Fruit fly (Drosophila melanogaster) whole organism, prepupa: ENCODE data around the gene CG6432.

Experiments
- CG10669 ChIP-seq: fragments of 200-800 bp; sonication (Bioruptor generic); optimal IDR thresholded peaks from 3 replicates; lab custom pipeline; 2018; ENCODE audit warnings: missing biosample characterization, mild to moderate bottlenecking, missing genetic modification characterization, moderate library complexity
- CG11294 ChIP-seq: fragments of 200-800 bp; sonication (Bioruptor generic); IDR thresholded peaks from 2 replicates; pipeline ENCODE4 v1.3.6; 2022; ENCODE audit warnings: missing biosample characterization, missing genetic modification characterization
- CG11762 ChIP-seq: fragments of 200-800 bp; sonication (Bioruptor generic); optimal IDR thresholded peaks from 3 replicates; lab custom pipeline; 2016; ENCODE audit warnings: missing biosample characterization, missing genetic modification characterization; ENCODE audit not compliant: insufficient read depth
- CG11902 ChIP-seq: fragments of 200-800 bp; sonication (Bioruptor generic); optimal IDR thresholded peaks from 3 replicates; lab custom pipeline; 2016; ENCODE audit warnings: missing biosample characterization, missing genetic modification characterization
- CG15336 ChIP-seq: fragments of 200-800 bp; sonication (Bioruptor generic); IDR thresholded peaks from 2 replicates; pipeline ENCODE4 v1.3.6; 2022; ENCODE audit warnings: missing biosample characterization, missing genetic modification characterization
- CG1621 ChIP-seq: fragments of 200-800 bp; sonication (Bioruptor generic); optimal IDR thresholded peaks from 3 replicates; lab custom pipeline; 2018; ENCODE audit warnings: missing biosample characterization, mild to moderate bottlenecking, missing genetic modification characterization
- CG16779 ChIP-seq: fragments of 200-800 bp; sonication (Bioruptor generic); optimal IDR thresholded peaks from 3 replicates; lab custom pipeline; 2017; ENCODE audit warnings: missing biosample characterization, mild to moderate bottlenecking, missing genetic modification characterization
- CG3032 ChIP-seq: fragments of 200-800 bp; optimal IDR thresholded peaks from 2 replicates; lab custom pipeline; 2019; ENCODE audit warnings: missing biosample characterization, mild to moderate bottlenecking, missing genetic modification characterization, moderate library complexity
- CG31627 ChIP-seq: fragments of 200-800 bp; sonication (Bioruptor generic); optimal IDR thresholded peaks from 3 replicates; lab custom pipeline; 2016; ENCODE audit warnings: missing biosample characterization, missing genetic modification characterization
- CG32006 ChIP-seq: fragments of 200-800 bp; sonication (Bioruptor generic); optimal IDR thresholded peaks from 3 replicates; lab custom pipeline; 2017; ENCODE audit warnings: missing biosample characterization, mild to moderate bottlenecking, missing genetic modification characterization
- CG4318 ChIP-seq: fragments of 200-800 bp; sonication (Bioruptor generic); optimal IDR thresholded peaks from 3 replicates; lab custom pipeline; 2017; ENCODE audit warnings: missing biosample characterization, mild to moderate bottlenecking, missing genetic modification characterization
- CG6163 ChIP-seq: fragments of 200-800 bp; sonication (Bioruptor generic); IDR thresholded peaks from 3 replicates; pipeline ENCODE4 v1.3.6; 2022; ENCODE audit warnings: missing biosample characterization, missing genetic modification characterization
- CG6276 ChIP-seq: fragments of 200-800 bp; sonication (Bioruptor generic); optimal IDR thresholded peaks from 2 replicates; lab custom pipeline; 2017; ENCODE audit warnings: missing biosample characterization, mild to moderate bottlenecking, missing genetic modification characterization
- CG6808 ChIP-seq: fragments of 200-800 bp; sonication (Bioruptor generic); optimal IDR thresholded peaks from 3 replicates; lab custom pipeline; 2017; ENCODE audit warnings: missing biosample characterization, missing genetic modification characterization, mild to moderate bottlenecking, moderate library complexity, missing genetic modification reagents
- CG6854 ChIP-seq: fragments of 200-800 bp; sonication (Bioruptor generic); optimal IDR thresholded peaks from 2 replicates; lab custom pipeline; 2017; ENCODE audit warnings: missing biosample characterization, mild to moderate bottlenecking, missing genetic modification characterization
- CG7368 ChIP-seq: fragments of 200-800 bp; sonication (Bioruptor generic); optimal IDR thresholded peaks from 3 replicates; lab custom pipeline; 2016; ENCODE audit warnings: missing biosample characterization, missing genetic modification characterization
- CG8119 ChIP-seq: fragments of 200-800 bp; sonication (Bioruptor generic); IDR thresholded peaks from 3 replicates; pipeline ENCODE4 v1.3.6; 2022; ENCODE audit warnings: missing biosample characterization, missing genetic modification characterization
- CG8319 ChIP-seq: fragments of 200-800 bp; sonication (Bioruptor generic); optimal IDR thresholded peaks from 3 replicates; lab custom pipeline; 2016; ENCODE audit warnings: missing biosample characterization, missing genetic modification characterization
- CG9139 ChIP-seq: fragments of 200-800 bp; sonication (Bioruptor generic); optimal IDR thresholded peaks from 3 replicates; lab custom pipeline; 2017; ENCODE audit warnings: missing biosample characterization, mild to moderate bottlenecking, missing genetic modification characterization
- Eip78C ChIP-seq: fragments of 200-800 bp; sonication (Bioruptor generic); peaks from one replicate; lab custom pipeline; 2016; ENCODE audit warnings: missing biosample characterization, missing genetic modification characterization
- Ets21C ChIP-seq: fragments of 200-800 bp; sonication (Bioruptor generic); optimal IDR thresholded peaks from 3 replicates; lab custom pipeline; 2016; ENCODE audit warnings: missing biosample characterization, missing genetic modification characterization
- Gug ChIP-seq: fragments of 200-800 bp; sonication (Bioruptor generic); IDR thresholded peaks from 2 replicates; pipeline ENCODE4 v1.3.6; 2022; ENCODE audit warnings: missing biosample characterization, missing genetic modification characterization
- Hr39 ChIP-seq: fragments of 200-800 bp; sonication (Bioruptor generic); optimal IDR thresholded peaks from 2 replicates; lab custom pipeline; 2016; ENCODE audit warnings: missing biosample characterization, missing genetic modification characterization
- Hr4 ChIP-seq: fragments of 200-800 bp; sonication (Bioruptor generic); optimal IDR thresholded peaks from 3 replicates; lab custom pipeline; 2016; ENCODE audit warnings: missing biosample characterization, missing genetic modification characterization
- Lpt ChIP-seq: fragments of 200-800 bp; sonication (Bioruptor generic); optimal IDR thresholded peaks from 3 replicates; lab custom pipeline; 2016; ENCODE audit warnings: missing biosample characterization, missing genetic modification characterization
- OdsH ChIP-seq: fragments of 200-800 bp; sonication (Bioruptor generic); optimal IDR thresholded peaks from 3 replicates; lab custom pipeline; 2016; ENCODE audit warnings: missing biosample characterization, missing genetic modification characterization
- Smox ChIP-seq: fragments of 200-800 bp; sonication (Bioruptor generic); optimal IDR thresholded peaks from 3 replicates; lab custom pipeline; 2016; ENCODE audit warnings: missing biosample characterization, missing genetic modification characterization
- achi ChIP-seq: fragments of 200-800 bp; sonication (Bioruptor generic); optimal IDR thresholded peaks from 3 replicates; lab custom pipeline; 2016; ENCODE audit warnings: missing biosample characterization, missing genetic modification characterization
- acj6 ChIP-seq: fragments of 200-800 bp; sonication (Bioruptor generic); optimal IDR thresholded peaks from 3 replicates; lab custom pipeline; 2016; ENCODE audit warnings: missing biosample characterization, missing genetic modification characterization
- cyc ChIP-seq: fragments of 200-800 bp; sonication (Bioruptor generic); optimal IDR thresholded peaks from 3 replicates; lab custom pipeline; 2016; ENCODE audit warnings: missing biosample characterization, missing genetic modification characterization
- dsx ChIP-seq: fragments of 200-800 bp; optimal IDR thresholded peaks from 3 replicates; lab custom pipeline; 2019; ENCODE audit warnings: missing biosample characterization, mild to moderate bottlenecking, missing genetic modification characterization, moderate library complexity; ENCODE audit not compliant: poor library complexity, severe bottlenecking
- eg ChIP-seq: fragments of 200-800 bp; sonication (Bioruptor generic); IDR thresholded peaks from 3 replicates; pipeline ENCODE4 v1.3.6; 2022; ENCODE audit warnings: missing biosample characterization, missing genetic modification characterization
- fd59A ChIP-seq: fragments of 200-800 bp; sonication (Bioruptor generic); optimal IDR thresholded peaks from 2 replicates; lab custom pipeline; 2017; ENCODE audit warnings: missing biosample characterization, mild to moderate bottlenecking, missing genetic modification characterization, missing genetic modification reagents
- fd85E ChIP-seq: fragments of 200-800 bp; sonication (Bioruptor generic); optimal IDR thresholded peaks from 3 replicates; lab custom pipeline; 2016; ENCODE audit warnings: missing biosample characterization, missing genetic modification characterization
- fkh ChIP-seq: fragments of 200-800 bp; sonication (Bioruptor generic); optimal IDR thresholded peaks from 3 replicates; lab custom pipeline; 2017; ENCODE audit warnings: missing biosample characterization, mild to moderate bottlenecking, missing genetic modification characterization, moderate library complexity
- lz ChIP-seq: fragments of 200-800 bp; sonication (Bioruptor generic); optimal IDR thresholded peaks from 3 replicates; lab custom pipeline; 2016; ENCODE audit warnings: missing biosample characterization, missing genetic modification characterization
- net ChIP-seq: fragments of 200-800 bp; sonication (Bioruptor generic); optimal IDR thresholded peaks from 3 replicates; lab custom pipeline; 2016; ENCODE audit warnings: missing biosample characterization, missing genetic modification characterization
- pdm3 ChIP-seq: fragments of 200-800 bp; sonication (Bioruptor generic); optimal IDR thresholded peaks from 3 replicates; lab custom pipeline; 2016; ENCODE audit warnings: missing biosample characterization, missing genetic modification characterization
- salr ChIP-seq, 2 experiments: fragments of 200-800 bp; sonication (Bioruptor generic); optimal IDR thresholded peaks; 3 replicates each; lab custom pipeline; 2016 to 2018; ENCODE audit warnings: missing biosample characterization in 2 of 2, missing genetic modification characterization in 2 of 2, mild to moderate bottlenecking in 1 of 2
- spab ChIP-seq: fragments of 200-800 bp; sonication (Bioruptor generic); optimal IDR thresholded peaks from 2 replicates; lab custom pipeline; 2017; ENCODE audit warnings: missing biosample characterization, mild to moderate bottlenecking, missing genetic modification characterization, missing genetic modification reagents
- svp ChIP-seq: fragments of 200-800 bp; sonication (Bioruptor generic); peaks from one replicate; lab custom pipeline; 2016; ENCODE audit warnings: missing biosample characterization, missing genetic modification characterization
- vri ChIP-seq: fragments of 200-800 bp; sonication (Bioruptor generic); optimal IDR thresholded peaks from 3 replicates; lab custom pipeline; 2016; ENCODE audit warnings: missing biosample characterization, mild to moderate bottlenecking, missing genetic modification characterization

The CG6432 gene

DNA sequence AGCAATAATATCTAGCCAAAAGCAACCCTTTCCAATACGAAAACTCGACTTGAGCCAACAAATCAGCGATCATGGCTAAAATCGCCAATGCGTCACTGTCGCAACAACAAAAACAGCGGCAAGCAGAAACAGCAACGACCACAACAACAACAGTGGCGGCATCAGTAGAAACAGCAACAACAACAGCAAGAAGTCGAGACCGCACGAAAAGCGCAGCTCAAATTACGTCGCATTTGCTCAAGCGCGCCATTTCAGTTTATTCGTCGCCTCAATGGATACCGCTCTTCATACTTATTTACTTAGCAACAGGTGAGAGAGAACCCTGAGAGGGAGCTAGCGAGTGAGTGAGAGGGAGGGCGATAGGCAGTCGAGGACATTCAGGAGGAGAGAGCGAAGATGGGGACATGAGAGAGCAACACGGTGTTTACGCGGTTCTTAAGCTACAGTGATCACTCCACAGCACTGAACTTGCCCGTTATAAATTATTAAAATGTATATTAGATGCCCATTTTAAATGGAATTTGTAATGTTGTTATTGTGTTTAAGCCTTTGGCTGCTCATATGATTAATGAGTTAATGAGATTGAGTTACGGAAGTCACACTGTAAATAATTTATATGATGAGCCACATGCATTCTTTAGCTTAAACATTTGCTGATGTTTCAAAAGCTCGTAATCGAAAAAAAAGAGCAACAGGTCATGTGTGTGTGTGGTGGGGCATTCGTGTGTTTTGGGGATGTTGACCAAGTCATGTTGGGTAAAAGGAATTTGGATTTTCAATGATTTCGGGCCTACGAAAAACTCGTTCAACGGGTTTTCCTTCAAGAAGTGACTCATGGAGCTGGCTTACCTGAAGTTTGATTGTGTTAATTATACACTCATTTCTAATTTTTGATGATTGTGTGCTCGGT lies 40.9 kb upstream of the CG6432 start (continued):
- TF ChIP-seq achi (GFP tag; lab: Kevin White, UChicago) (peak; percentile 96), CG8119 (peak; percentile 89), Hr39 (GFP tag; lab: Kevin White, UChicago) (peak; percentile 99), CG6163 (GFP tag; lab: Robert Waterston, UW) (peak; percentile 98), CG6808 (GFP tag; lab: Kevin White, UChicago) (peak; percentile 94), net (GFP tag; lab: Kevin White, UChicago) (peak; percentile 97), CG11294 (GFP tag; lab: Robert Waterston, UW) (peak; percentile 89), CG7368 (GFP tag; lab: Kevin White, UChicago) (peak; percentile 94), dsx (peak; percentile 96), CG4318 (GFP tag; lab: Kevin White, UChicago) (peak; percentile 78), salr (GFP tag; optimal IDR thresholded peaks at IDR 0.05; lab: Kevin White, UChicago) (peak; percentile 91 to 97), lz (peak; percentile 99), Ets21C (GFP tag; lab: Kevin White, UChicago) (peak; percentile 98), CG10669 (peak; percentile 96), svp (peak; percentile 100), CG11902 (GFP tag; lab: Kevin White, UChicago) (peak; percentile 96), CG6276 (GFP tag; lab: Kevin White, UChicago) (no peak), Hr4 (GFP tag; lab: Kevin White, UChicago) (peak; percentile 90), vri (GFP tag; lab: Kevin White, UChicago) (peak; percentile 99), CG31627 (peak; percentile 99), CG1621 (tag; lab: Kevin White, UChicago) (peak; percentile 97), fd59A (GFP tag; lab: Kevin White, UChicago) (peak; percentile 97)

- TF ChIP-seq CG9139 (GFP tag; lab: Kevin White, UChicago) (no peak), Lpt (GFP tag; lab: Kevin White, UChicago) (no peak), vri (GFP tag; lab: Kevin White, UChicago) (peak; percentile 63)
These were observed 39.8 kb upstream of the CG6432 start for dm6 chr3R:24296913-24297312.

DNA sequence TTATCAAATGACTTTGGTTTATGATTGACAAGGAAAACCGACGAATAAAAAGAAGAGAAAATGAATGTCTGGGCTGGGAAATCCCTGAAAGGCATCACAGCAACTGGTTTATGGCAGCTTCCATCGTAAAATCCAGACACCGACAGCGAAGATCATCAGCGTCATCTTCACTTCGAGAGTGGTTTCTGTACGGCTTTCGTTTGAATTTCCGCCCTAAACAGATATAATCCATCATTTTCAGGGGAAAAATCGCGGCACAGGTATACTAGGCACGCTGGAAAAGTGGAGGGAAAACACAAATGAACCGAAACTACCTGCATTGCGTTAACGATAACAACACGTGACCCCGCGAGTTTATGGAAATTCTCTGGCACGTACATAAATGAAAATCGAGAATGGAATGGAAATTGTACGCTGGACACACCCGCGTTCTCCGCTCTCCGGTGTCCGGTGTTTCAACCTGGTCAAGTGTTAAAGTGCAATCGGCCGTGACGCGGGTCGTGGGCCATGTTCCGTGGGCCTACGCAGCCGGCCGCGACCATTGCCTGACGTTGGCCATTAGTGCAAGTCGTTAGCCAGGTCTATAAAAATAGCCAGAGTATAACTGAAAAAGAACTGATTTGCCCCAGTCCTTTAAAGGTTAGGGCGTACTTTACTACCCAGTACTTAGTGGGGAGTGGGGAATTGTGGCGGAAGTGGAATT lies 39.1 kb upstream of the CG6432 start:
- TF ChIP-seq CG9139 (GFP tag; lab: Kevin White, UChicago), result no peak
- no peak for TF ChIP-seq CG15336
- no peak for TF ChIP-seq cyc
- TF ChIP-seq acj6, result no peak
- no peak for TF ChIP-seq CG11762 (GFP tag; lab: Kevin White, UChicago)
- TF ChIP-seq Hr4 (GFP tag; lab: Kevin White, UChicago), result no peak

DNA sequence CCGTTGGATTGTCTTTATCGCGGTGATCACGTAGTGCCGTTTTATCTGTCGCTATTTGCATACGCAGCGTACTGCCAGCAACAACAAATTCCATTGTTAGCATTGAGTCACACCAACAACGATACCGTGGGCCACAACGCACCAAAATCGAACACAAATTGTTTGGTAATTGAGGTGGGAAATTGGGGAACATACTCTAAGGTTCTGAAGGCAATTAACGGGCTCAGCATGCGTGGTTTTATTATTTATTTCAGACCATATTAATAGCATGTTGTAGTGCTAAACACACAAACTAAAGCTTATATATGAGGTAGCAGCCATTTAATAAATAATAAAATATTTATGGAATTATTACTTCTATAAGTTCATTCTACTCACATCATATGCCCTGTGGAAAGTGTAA lies 38.2 kb upstream of the CG6432 start:
- peak; percentile 44 for TF ChIP-seq CG32006 (GFP tag; lab: Kevin White, UChicago)
- TF ChIP-seq Eip78C (GFP tag; lab: Kevin White, UChicago), result peak; percentile 84
- TF ChIP-seq CG6163 (GFP tag; lab: Robert Waterston, UW), result no peak; the same call in 2 of the 3 replicates
- no peak for TF ChIP-seq CG15336
- TF ChIP-seq CG11294 (GFP tag; lab: Robert Waterston, UW), result no peak
- TF ChIP-seq CG31627, result peak; percentile 40
- no peak for TF ChIP-seq CG8319 (GFP tag; lab: Kevin White, UChicago)
- no peak for TF ChIP-seq Gug (GFP tag; lab: Robert Waterston, UW)
- TF ChIP-seq CG6854 (GFP tag; lab: Kevin White, UChicago), result no peak
- TF ChIP-seq pdm3 (GFP tag; lab: Kevin White, UChicago), result peak; percentile 32
- peak; percentile 19 for TF ChIP-seq CG3032 (tag; lab: Kevin White, UChicago)
- TF ChIP-seq fkh (GFP tag; lab: Kevin White, UChicago), result peak; percentile 84
- TF ChIP-seq CG6276 (GFP tag; lab: Kevin White, UChicago), result no peak
- TF ChIP-seq OdsH (GFP tag; lab: Kevin White, UChicago), result peak; percentile 39
- no peak for TF ChIP-seq fd85E
- TF ChIP-seq CG11762 (GFP tag; lab: Kevin White, UChicago), result peak; percentile 7
- no peak for TF ChIP-seq eg
- TF ChIP-seq dsx, result no peak
- no peak for TF ChIP-seq CG9139 (GFP tag; lab: Kevin White, UChicago)
- no peak for TF ChIP-seq spab
- no peak for TF ChIP-seq CG16779 (tag; lab: Kevin White, UChicago)
- peak; percentile 43 for TF ChIP-seq cyc
- TF ChIP-seq CG7368 (GFP tag; lab: Kevin White, UChicago), result no peak
- TF ChIP-seq Smox (GFP tag; lab: Kevin White, UChicago), result peak; percentile 53
- peak; percentile 34 for TF ChIP-seq lz
